Fruit fly (Drosophila melanogaster): ENCODE results near the gene mtSSB.
A peak's percentile ranks its signal among the peaks of the same experiment; 100 is the strongest.

The mtSSB gene

dm6 chr3R:16242461-16242934 lies 37.4 kb upstream of the mtSSB start:
- peak; percentile 79 for TF ChIP-seq noc (tag; optimal IDR thresholded peaks at IDR 0.05)

- TF ChIP-seq noc (tag; optimal IDR thresholded peaks at IDR 0.05), result no peak
These were observed 36.8 kb upstream of the mtSSB start for dm6 chr3R:16241822-16242221.

- TF ChIP-seq noc (tag; optimal IDR thresholded peaks at IDR 0.05), result no peak
These were observed 36.2 kb upstream of the mtSSB start for dm6 chr3R:16241102-16241779.

DNA sequence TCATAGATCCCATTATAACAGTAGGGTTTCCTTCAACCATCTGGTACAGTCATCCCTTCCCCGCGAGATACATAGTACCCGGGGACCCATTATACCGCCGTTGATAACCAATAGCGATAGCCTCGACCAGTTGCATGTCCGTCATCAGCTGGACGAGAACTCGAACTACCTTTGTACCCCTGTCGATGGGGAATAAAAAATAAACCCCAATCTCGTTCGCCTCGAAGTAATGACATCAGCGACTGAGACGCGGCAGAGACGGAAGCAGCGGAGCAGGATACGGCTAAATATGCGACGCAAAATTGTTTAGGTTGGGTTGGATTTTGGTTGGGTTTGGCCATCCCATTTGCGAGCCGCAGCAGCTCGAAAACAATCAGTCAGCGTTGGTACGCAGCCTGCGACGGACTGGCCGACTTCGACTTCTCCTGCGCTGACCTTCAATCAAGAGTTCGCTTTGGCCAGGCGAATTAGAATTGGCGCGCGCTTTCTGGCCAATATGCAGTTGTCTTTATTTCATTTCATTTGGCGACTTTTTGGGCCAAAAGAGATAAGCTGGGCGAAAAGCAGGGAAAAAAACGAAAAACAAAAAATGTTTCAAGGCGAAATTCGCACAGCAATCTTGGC lies 35.5 kb upstream of the mtSSB start:
- TF ChIP-seq noc (tag; optimal IDR thresholded peaks at IDR 0.05), result peak; percentile 27

dm6 chr3R:16239304-16239703 lies 34.3 kb upstream of the mtSSB start:
- TF ChIP-seq noc (tag; optimal IDR thresholded peaks at IDR 0.05), result no peak

- no peak for TF ChIP-seq noc (tag; optimal IDR thresholded peaks at IDR 0.05)
These were observed 33.1 kb upstream of the mtSSB start for dm6 chr3R:16238016-16238710.

DNA sequence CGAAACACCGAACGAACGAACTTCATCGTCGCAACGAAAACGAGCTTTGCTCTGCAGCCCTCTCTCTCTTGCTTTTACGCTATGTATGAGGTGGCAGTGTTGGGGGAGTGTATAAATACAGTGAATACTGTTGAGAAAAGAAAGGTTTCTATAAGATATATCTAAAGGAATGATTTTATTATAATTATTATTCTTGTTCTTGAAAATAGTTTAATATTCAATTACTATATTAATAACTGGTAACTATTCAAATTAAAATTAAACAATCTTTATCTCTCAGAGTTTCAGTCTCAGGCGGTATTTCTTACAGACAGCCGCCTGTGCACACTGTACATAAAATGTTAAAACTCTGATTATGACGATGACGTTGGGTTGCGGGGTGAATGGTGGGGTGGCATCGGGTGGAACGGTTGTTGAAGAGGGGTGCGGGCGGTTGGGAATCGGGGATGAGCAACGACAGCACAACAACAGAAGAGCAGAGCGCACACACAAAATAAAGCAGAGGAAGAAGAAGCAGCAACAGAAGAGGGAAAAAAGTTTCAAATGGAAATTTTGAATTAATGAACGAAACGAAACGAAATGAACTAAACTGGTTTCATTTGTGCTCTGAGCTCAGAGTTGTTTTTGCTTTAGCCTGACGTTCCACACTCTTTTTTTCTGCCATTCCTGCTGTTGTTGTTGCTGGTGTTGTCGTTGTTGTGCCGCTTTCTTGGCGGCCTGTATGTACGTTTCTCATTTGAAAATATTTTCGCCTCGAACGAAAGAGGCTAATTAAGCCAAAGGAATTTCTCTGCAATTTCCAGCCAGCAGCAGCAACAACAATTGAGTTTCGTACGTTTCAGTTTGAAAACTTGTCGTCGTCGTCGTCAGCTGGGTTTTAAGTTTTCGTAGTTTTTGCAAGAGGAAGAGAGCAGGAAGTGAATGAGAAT lies 31.9 kb upstream of the mtSSB start:
- peak; percentile 98 for TF ChIP-seq noc (tag; optimal IDR thresholded peaks at IDR 0.05)

DNA sequence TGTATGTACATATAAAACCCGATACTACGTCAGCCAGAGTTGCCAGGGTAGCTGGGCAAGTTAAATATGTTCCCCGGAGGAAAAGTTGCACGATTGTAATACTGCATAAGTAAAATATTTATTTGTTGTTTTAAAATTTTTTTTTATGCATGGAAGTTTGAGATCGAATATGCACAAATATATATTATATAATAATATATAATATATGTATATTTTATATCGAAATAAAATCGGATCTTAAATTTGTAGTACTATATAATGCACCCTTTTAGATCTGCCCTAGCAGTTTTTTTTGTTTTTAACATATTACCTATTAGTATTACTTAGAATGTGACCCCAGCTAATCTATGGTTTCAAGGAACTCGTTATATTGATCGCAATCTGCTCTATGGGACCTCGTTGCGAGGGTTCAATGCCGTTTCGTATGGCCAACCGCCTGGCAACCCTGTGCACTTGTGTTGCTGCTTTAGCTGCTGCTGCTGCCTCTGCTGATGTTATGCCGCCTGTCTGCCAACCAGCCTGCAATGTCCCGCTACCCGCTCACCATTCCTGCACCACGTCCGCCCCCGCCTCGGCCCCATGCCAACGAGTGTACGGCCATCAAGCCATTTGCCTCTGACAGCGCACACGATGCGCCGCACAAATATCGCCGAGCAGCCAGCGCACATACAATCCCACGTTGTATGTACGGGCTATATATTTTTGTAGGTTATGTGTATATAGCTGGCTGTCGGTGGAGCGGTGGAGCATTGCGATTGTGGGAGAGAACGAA lies 31.1 kb upstream of the mtSSB start:
- peak; percentile 97 for TF ChIP-seq noc (tag; optimal IDR thresholded peaks at IDR 0.05)

- peak; percentile 48 for TF ChIP-seq noc (tag; optimal IDR thresholded peaks at IDR 0.05)
These were observed 30.3 kb upstream of the mtSSB start for dm6 chr3R:16235215-16235937.

DNA sequence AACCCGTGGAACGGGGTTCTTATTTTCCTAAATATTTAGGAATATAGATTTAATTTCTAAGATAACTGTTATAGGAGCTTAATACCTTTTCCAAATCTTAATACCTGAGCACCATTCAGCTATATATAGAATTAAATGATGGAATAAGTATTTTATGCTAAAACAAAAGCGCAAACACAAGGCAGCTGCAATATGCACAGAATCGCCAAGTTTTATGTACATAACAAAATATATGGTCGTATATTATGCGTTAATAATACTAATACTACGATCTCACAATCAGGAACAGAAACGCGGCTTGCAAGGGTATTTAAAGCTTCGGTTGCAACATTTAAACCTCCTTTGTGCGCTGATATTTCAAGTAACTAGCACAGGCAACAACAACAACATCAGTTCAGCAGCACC lies 29.7 kb upstream of the mtSSB start:
- peak; percentile 26 for TF ChIP-seq noc (tag; optimal IDR thresholded peaks at IDR 0.05)

DNA sequence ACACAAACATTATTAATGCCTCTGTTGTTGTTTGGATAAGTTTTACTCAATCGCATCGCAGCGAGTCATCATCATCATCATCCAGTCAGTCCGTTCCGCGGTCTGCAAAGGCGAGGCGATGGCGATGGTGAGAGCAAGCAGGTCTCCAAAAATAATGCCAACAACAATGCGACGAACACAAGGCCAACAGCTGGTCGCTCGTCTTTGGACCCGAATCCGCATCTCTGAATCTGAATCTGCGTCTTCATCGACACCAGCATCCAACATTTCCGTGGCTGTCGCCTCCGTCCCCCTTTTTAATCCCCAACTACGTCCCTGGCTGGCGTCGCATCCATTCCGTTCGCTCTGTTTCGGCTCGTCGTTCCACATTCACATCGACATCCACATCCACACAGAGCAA lies 29.2 kb upstream of the mtSSB start:
- no peak for TF ChIP-seq noc (tag; optimal IDR thresholded peaks at IDR 0.05)

dm6 chr3R:16232569-16232968 lies 27.5 kb upstream of the mtSSB start:
- no peak for TF ChIP-seq noc (tag; optimal IDR thresholded peaks at IDR 0.05)

- TF ChIP-seq noc (tag; optimal IDR thresholded peaks at IDR 0.05), result peak; percentile 76
These were observed 26.6 kb upstream of the mtSSB start for dm6 chr3R:16231385-16232307.

All from whole organism, larva.